Worm (Caenorhabditis elegans): ENCODE measurements around the gene clec-134.

DNA sequence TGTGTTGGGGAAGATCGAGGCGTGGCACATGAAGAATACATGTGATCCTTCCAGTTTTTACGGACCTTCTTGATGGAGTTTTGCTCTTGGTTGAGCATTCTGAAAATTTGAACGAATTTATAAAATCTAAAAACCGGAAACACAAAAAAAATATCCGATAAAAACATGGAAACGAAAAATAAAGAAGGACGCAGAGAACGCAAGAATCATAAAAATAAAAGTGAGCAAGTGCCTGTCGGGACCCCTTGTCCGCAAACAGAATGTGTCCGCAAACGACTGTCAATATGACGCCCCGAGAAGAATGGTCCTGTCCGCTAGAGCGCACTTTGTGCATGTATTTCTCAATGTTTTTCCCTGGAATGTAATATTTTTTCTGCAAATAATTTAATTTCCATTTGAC is 29.9 kb downstream of the clec-134 start, which contains the start of gene Y49F6A.5:
- TF ChIP-seq pqm-1 (tag; optimal IDR thresholded peaks at IDR 0.05) = no peak
- no peak for TF ChIP-seq nhr-237 (tag; optimal IDR thresholded peaks at IDR 0.05)
- TF ChIP-seq unc-62 (GFP tag; optimal IDR thresholded peaks at IDR 0.05) = no peak
- no peak for TF ChIP-seq fkh-10 (GFP tag; optimal IDR thresholded peaks at IDR 0.05)
- no peak for TF ChIP-seq lin-13 (GFP tag; optimal IDR thresholded peaks at IDR 0.05)
- no peak for TF ChIP-seq lir-3 (tag; optimal IDR thresholded peaks at IDR 0.05; ENCODE audit: poor library complexity)
- no peak for TF ChIP-seq nhr-19 (GFP tag; conservative IDR thresholded peaks at IDR 0.05)
- no peak for TF ChIP-seq unc-98 (GFP tag; IDR thresholded peaks at IDR 0.05)
- TF ChIP-seq unc-86 (tag; optimal IDR thresholded peaks at IDR 0.05) = no peak
- no peak for TF ChIP-seq snpc-4 (tag; optimal IDR thresholded peaks at IDR 0.05)
- no peak for TF ChIP-seq mef-2 (tag; optimal IDR thresholded peaks at IDR 0.05)

All from whole organism, L1 larva.